Fruit fly (Drosophila melanogaster) whole organism, embryonic: ENCODE results near the gene drpr.

Experiments used
- B-H1 ChIP-seq: fragments of 200-800 bp; sonication (Bioruptor generic); IDR thresholded peaks from 3 replicates; pipeline ENCODE4 v1.3.6; 2022; ENCODE audit warnings: missing biosample characterization, missing genetic modification characterization
- Bdp1 ChIP-seq: fragments of 200-800 bp; sonication (Bioruptor generic); optimal IDR thresholded peaks from 3 replicates; lab custom pipeline; 2016; ENCODE audit warnings: missing biosample characterization, missing genetic modification characterization
- CG10979 ChIP-seq: fragments of 200-800 bp; sonication (Bioruptor generic); optimal IDR thresholded peaks from 2 replicates; lab custom pipeline; 2018; ENCODE audit warnings: missing biosample characterization, mild to moderate bottlenecking, missing genetic modification characterization, moderate library complexity
- CG11093 ChIP-seq: fragments of 200-800 bp; sonication (Bioruptor generic); IDR thresholded peaks from 3 replicates; pipeline ENCODE4 v1.3.6; 2022; ENCODE audit warnings: missing biosample characterization, missing genetic modification characterization
- CG11456 ChIP-seq: fragments of 200-800 bp; sonication (Bioruptor generic); IDR thresholded peaks from 3 replicates; pipeline ENCODE4 v1.3.6; 2022; ENCODE audit warnings: missing biosample characterization, missing genetic modification characterization
- CG12155 ChIP-seq: fragments of 200-800 bp; sonication (Bioruptor generic); optimal IDR thresholded peaks from 3 replicates; lab custom pipeline; 2016; ENCODE audit warnings: missing biosample characterization, missing genetic modification characterization
- CG13775 ChIP-seq: fragments of 200-800 bp; sonication (Bioruptor generic); optimal IDR thresholded peaks from 3 replicates; lab custom pipeline; 2017; ENCODE audit warnings: missing biosample characterization, mild to moderate bottlenecking, missing genetic modification characterization
- CG15073 ChIP-seq: fragments of 200-800 bp; sonication (Bioruptor generic); optimal IDR thresholded peaks from 2 replicates; lab custom pipeline; 2016; ENCODE audit warnings: missing biosample characterization, missing genetic modification characterization
- CG1602 ChIP-seq: fragments of 200-800 bp; sonication (Bioruptor generic); optimal IDR thresholded peaks from 3 replicates; lab custom pipeline; 2016; ENCODE audit warnings: missing biosample characterization, missing genetic modification characterization
- CG1603 ChIP-seq: fragments of 200-800 bp; sonication (Bioruptor generic); optimal IDR thresholded peaks from 2 replicates; lab custom pipeline; 2019; ENCODE audit warnings: missing biosample characterization, mild to moderate bottlenecking, missing genetic modification characterization, moderate library complexity
- CG17361 ChIP-seq: fragments of 200-800 bp; sonication (Bioruptor generic); IDR thresholded peaks from 3 replicates; pipeline ENCODE4 v1.3.6; 2022; ENCODE audit warnings: missing biosample characterization, missing genetic modification characterization
- CG2120 ChIP-seq: fragments of 200-800 bp; sonication (Bioruptor generic); optimal IDR thresholded peaks from 3 replicates; lab custom pipeline; 2016; ENCODE audit warnings: missing biosample characterization, missing genetic modification characterization
- CG2875 ChIP-seq: fragments of 200-800 bp; sonication (Bioruptor generic); optimal IDR thresholded peaks from 2 replicates; lab custom pipeline; 2017; ENCODE audit warnings: missing biosample characterization, mild to moderate bottlenecking, missing genetic modification characterization, missing genetic modification reagents
- CG3281 ChIP-seq: fragments of 200-800 bp; sonication (Bioruptor generic); optimal IDR thresholded peaks from 3 replicates; lab custom pipeline; 2017; ENCODE audit warnings: missing biosample characterization, mild to moderate bottlenecking, missing genetic modification characterization
- CG42726 ChIP-seq: fragments of 200-800 bp; sonication (Bioruptor generic); IDR thresholded peaks from 2 replicates; pipeline ENCODE4 v1.3.6; 2022; ENCODE audit warnings: missing biosample characterization, missing genetic modification characterization; ENCODE audit not compliant: partially characterized antibody
- CG4360 ChIP-seq: fragments of 200-800 bp; sonication (Bioruptor generic); IDR thresholded peaks from 2 replicates; pipeline ENCODE4 v1.3.6; 2022; ENCODE audit warnings: missing biosample characterization, missing genetic modification characterization
- CG4404 ChIP-seq: fragments of 200-800 bp; sonication (Bioruptor generic); IDR thresholded peaks from 2 replicates; pipeline ENCODE4 v1.3.6; 2022; ENCODE audit warnings: missing biosample characterization, missing genetic modification characterization
- CG4854 ChIP-seq: fragments of 200-800 bp; sonication (Bioruptor generic); optimal IDR thresholded peaks from 2 replicates; lab custom pipeline; 2016; ENCODE audit warnings: missing biosample characterization, missing genetic modification characterization, inconsistent platforms
- CG8478 ChIP-seq: fragments of >200 bp; optimal IDR thresholded peaks from 2 replicates; lab custom pipeline; 2018
- CG8944 ChIP-seq: fragments of 200-800 bp; sonication (Bioruptor generic); optimal IDR thresholded peaks from 3 replicates; lab custom pipeline; 2016; ENCODE audit warnings: missing biosample characterization, missing genetic modification characterization
- CG9797 ChIP-seq: fragments of 200-800 bp; sonication (Bioruptor generic); optimal IDR thresholded peaks from 3 replicates; lab custom pipeline; 2018; ENCODE audit warnings: missing biosample characterization, mild to moderate bottlenecking, missing genetic modification characterization
- D ChIP-seq, 2 experiments: fragments of 200-800 bp in 1 of 2; fragments of >200 bp in 1 of 2; sonication (Bioruptor generic) in 1 of 2; optimal IDR thresholded peaks; 2 replicates in 1 of 2; 3 replicates in 1 of 2; lab custom pipeline; 2017; ENCODE audit warnings: mild to moderate bottlenecking in 1 of 2, missing biosample characterization in 1 of 2, missing genetic modification characterization in 1 of 2, missing genetic modification reagents in 1 of 2
- Doc2 ChIP-seq: fragments of 200-800 bp; sonication (Bioruptor generic); IDR thresholded peaks from 2 replicates; pipeline ENCODE4 v1.3.6; 2022; ENCODE audit warnings: missing biosample characterization, missing genetic modification characterization
- Dp ChIP-seq: fragments of 200-800 bp; sonication (Bioruptor generic); optimal IDR thresholded peaks from 2 replicates; lab custom pipeline; 2018; ENCODE audit warnings: missing biosample characterization, mild to moderate bottlenecking, missing genetic modification characterization, moderate library complexity
- E2f2 ChIP-seq: fragments of 200-800 bp; sonication (Bioruptor generic); IDR thresholded peaks from 2 replicates; pipeline ENCODE4 v1.3.6; 2022; ENCODE audit warnings: missing biosample characterization, missing genetic modification characterization
- Fer3 ChIP-seq: fragments of 200-800 bp; sonication (Bioruptor generic); optimal IDR thresholded peaks from 2 replicates; lab custom pipeline; 2018; ENCODE audit warnings: missing biosample characterization, mild to moderate bottlenecking, missing genetic modification characterization, moderate library complexity
- H2.0 ChIP-seq: fragments of 200-800 bp; sonication (Bioruptor generic); IDR thresholded peaks from 2 replicates; pipeline ENCODE4 v1.3.6; 2022; ENCODE audit warnings: missing biosample characterization, missing genetic modification characterization
- HLH4C ChIP-seq: fragments of 200-800 bp; sonication (Bioruptor generic); IDR thresholded peaks from 3 replicates; pipeline ENCODE4 v1.3.6; 2022; ENCODE audit warnings: missing biosample characterization, missing genetic modification characterization; ENCODE audit not compliant: partially characterized antibody
- MBD-R2 ChIP-seq: fragments of 200-800 bp; sonication (Bioruptor generic); IDR thresholded peaks from 2 replicates; pipeline ENCODE4 v1.3.6; 2022; ENCODE audit warnings: missing biosample characterization, missing genetic modification characterization
- Mrtf ChIP-seq: fragments of 200-800 bp; sonication (Bioruptor generic); IDR thresholded peaks from 3 replicates; pipeline ENCODE4 v1.3.6; 2022; ENCODE audit warnings: missing biosample characterization, missing genetic modification characterization
- Myb ChIP-seq: fragments of 200-800 bp; sonication (Bioruptor generic); optimal IDR thresholded peaks from 2 replicates; lab custom pipeline; 2016; ENCODE audit warnings: missing biosample characterization, missing genetic modification characterization
- NC2α ChIP-seq: fragments of 200-800 bp; sonication (Bioruptor generic); optimal IDR thresholded peaks from 2 replicates; lab custom pipeline; 2016; ENCODE audit warnings: missing biosample characterization, missing genetic modification characterization
- Ptx1 ChIP-seq: fragments of 200-800 bp; sonication (Bioruptor generic); IDR thresholded peaks from 2 replicates; pipeline ENCODE4 v1.3.6; 2022; ENCODE audit warnings: missing biosample characterization, missing genetic modification characterization
- Six4 ChIP-seq: fragments of 200-800 bp; sonication (Bioruptor generic); optimal IDR thresholded peaks from 2 replicates; lab custom pipeline; 2016; ENCODE audit warnings: missing biosample characterization, missing genetic modification characterization
- Vsx1 ChIP-seq: fragments of 200-800 bp; sonication (Bioruptor generic); optimal IDR thresholded peaks from 2 replicates; lab custom pipeline; 2017; ENCODE audit warnings: missing biosample characterization, mild to moderate bottlenecking, missing genetic modification characterization, missing genetic modification reagents
- ara ChIP-seq: fragments of 200-800 bp; sonication (Bioruptor generic); IDR thresholded peaks from 2 replicates; pipeline ENCODE4 v1.3.6; 2022; ENCODE audit warnings: missing biosample characterization, missing genetic modification characterization
- ato ChIP-seq: fragments of 200-800 bp; sonication (Bioruptor generic); IDR thresholded peaks from 2 replicates; pipeline ENCODE4 v1.3.6; 2022; ENCODE audit warnings: missing biosample characterization, missing genetic modification characterization; ENCODE audit not compliant: partially characterized antibody
- bcd ChIP-seq: fragments of 200-800 bp; sonication (Bioruptor generic); optimal IDR thresholded peaks from 2 replicates; lab custom pipeline; 2017; ENCODE audit warnings: missing biosample characterization, mild to moderate bottlenecking, missing genetic modification characterization
- crol ChIP-seq: fragments of 200-800 bp; sonication (Bioruptor generic); IDR thresholded peaks from 2 replicates; pipeline ENCODE4 v1.3.6; 2022; ENCODE audit warnings: missing biosample characterization, missing genetic modification characterization
- fu2 ChIP-seq: fragments of 200-800 bp; sonication (Bioruptor generic); optimal IDR thresholded peaks from 2 replicates; lab custom pipeline; 2016; ENCODE audit warnings: missing biosample characterization, missing genetic modification characterization
- grau ChIP-seq: fragments of 200-800 bp; optimal IDR thresholded peaks from 3 replicates; lab custom pipeline; 2019; ENCODE audit warnings: missing biosample characterization, mild to moderate bottlenecking, missing genetic modification characterization, moderate library complexity
- gsb-n ChIP-seq: fragments of 200-800 bp; sonication (Bioruptor generic); optimal IDR thresholded peaks from 3 replicates; lab custom pipeline; 2018; ENCODE audit warnings: missing biosample characterization, mild to moderate bottlenecking, missing genetic modification characterization
- ham ChIP-seq: fragments of 200-800 bp; sonication (Bioruptor generic); IDR thresholded peaks from 2 replicates; pipeline ENCODE4 v1.3.6; 2022; ENCODE audit warnings: missing biosample characterization, missing genetic modification characterization
- kni ChIP-seq: fragments of 200-800 bp; sonication (Bioruptor generic); optimal IDR thresholded peaks from 3 replicates; lab custom pipeline; 2017; ENCODE audit warnings: mild to moderate bottlenecking, missing biosample characterization, missing genetic modification reagents, missing genetic modification characterization
- phol ChIP-seq: fragments of 200-800 bp; sonication (Bioruptor generic); optimal IDR thresholded peaks from 3 replicates; lab custom pipeline; 2018; ENCODE audit warnings: missing biosample characterization, mild to moderate bottlenecking, missing genetic modification characterization, moderate library complexity
- prd ChIP-seq, 3 experiments: fragments of >200 bp in 2 of 3; fragments of 200-800 bp in 1 of 3; sonication (Bioruptor generic) in 1 of 3; optimal IDR thresholded peaks in 2 of 3; IDR thresholded peaks in 1 of 3; 2 replicates in 2 of 3; 3 replicates in 1 of 3; pipeline versions ENCODE4 v1.3.6 to Lab custom; 2017 to 2022; ENCODE audit warnings: missing biosample characterization in 1 of 3, missing genetic modification characterization in 1 of 3
- sob ChIP-seq: fragments of 200-800 bp; sonication (Bioruptor generic); IDR thresholded peaks from 2 replicates; pipeline ENCODE4 v1.3.6; 2022; ENCODE audit warnings: missing biosample characterization, missing genetic modification characterization
- toy ChIP-seq: fragments of 200-800 bp; sonication (Bioruptor generic); IDR thresholded peaks from 2 replicates; pipeline ENCODE4 v1.3.6; 2022; ENCODE audit warnings: missing biosample characterization, missing genetic modification characterization
- unpg ChIP-seq: fragments of 200-800 bp; sonication (Bioruptor generic); optimal IDR thresholded peaks from 3 replicates; lab custom pipeline; 2018; ENCODE audit warnings: missing biosample characterization, mild to moderate bottlenecking, missing genetic modification characterization, moderate library complexity
- vfl ChIP-seq: fragments of 200-800 bp; sonication (Bioruptor generic); optimal IDR thresholded peaks from 2 replicates; lab custom pipeline; 2016; ENCODE audit warnings: missing biosample characterization, missing genetic modification characterization

drpr gene

dm6 chr3L:1690727-1691413 is 40.0 kb downstream of the drpr start (continued):
- TF ChIP-seq CG17361 (GFP tag; lab: Robert Waterston, UW), result peak; percentile 42; the same call in 1 of the 3 replicates
- no peak for TF ChIP-seq ato (GFP tag; lab: Robert Waterston, UW)
- TF ChIP-seq Ptx1 (GFP tag; lab: Robert Waterston, UW), result peak; percentile 29
- TF ChIP-seq CG2120 (GFP tag; lab: Kevin White, UChicago), result no peak
- TF ChIP-seq fu2 (GFP tag; lab: Kevin White, UChicago), result no peak
- no peak for TF ChIP-seq CG12155 (GFP tag; lab: Kevin White, UChicago)
- no peak for TF ChIP-seq NC2α (GFP tag; lab: Kevin White, UChicago)
- no peak for TF ChIP-seq Fer3
- TF ChIP-seq vfl (GFP tag; lab: Kevin White, UChicago), result no peak
- TF ChIP-seq CG1602 (GFP tag; lab: Kevin White, UChicago), result no peak
- TF ChIP-seq CG42726 (GFP tag; lab: Robert Waterston, UW), result no peak
- TF ChIP-seq bcd (GFP tag; lab: Kevin White, UChicago), result peak; percentile 12
- no peak for TF ChIP-seq CG9797 (GFP tag; lab: Kevin White, UChicago)
- TF ChIP-seq Mrtf (GFP tag; lab: Robert Waterston, UW), result no peak
- no peak for TF ChIP-seq CG15073 (GFP tag; lab: Kevin White, UChicago)
- no peak for TF ChIP-seq HLH4C (GFP tag; lab: Robert Waterston, UW)
- no peak for TF ChIP-seq CG11093
- no peak for TF ChIP-seq grau (tag; lab: Kevin White, UChicago)
- TF ChIP-seq CG1603 (tag; lab: Kevin White, UChicago), result peak; percentile 23
- no peak for TF ChIP-seq CG4360 (GFP tag; lab: Robert Waterston, UW)
- TF ChIP-seq CG4854 (GFP tag; lab: Kevin White, UChicago), result no peak
- TF ChIP-seq D (optimal IDR thresholded peaks at IDR 0.05; lab: Kevin White, UChicago), result no peak
- TF ChIP-seq D (GFP tag; optimal IDR thresholded peaks at IDR 0.05; lab: Kevin White, UChicago), result peak; percentile 50
- peak; percentile 68 for TF ChIP-seq CG2875 (GFP tag; lab: Kevin White, UChicago)
- TF ChIP-seq gsb-n, result no peak
- no peak for TF ChIP-seq ham (GFP tag; lab: Robert Waterston, UW)
- peak; percentile 46 for TF ChIP-seq Vsx1
- TF ChIP-seq E2f2 (GFP tag; lab: Robert Waterston, UW), result no peak
- TF ChIP-seq Six4, result no peak
- no peak for TF ChIP-seq Myb (GFP tag; lab: Kevin White, UChicago)
- no peak for TF ChIP-seq ara
- peak; percentile 74 for TF ChIP-seq kni
- TF ChIP-seq H2.0, result peak; percentile 36
- TF ChIP-seq sob (GFP tag; lab: Robert Waterston, UW), result 0 out of 2 replicates have a peak, but pooled peaks have one; percentile 10
- peak; percentile 67 for TF ChIP-seq CG10979
- no peak for TF ChIP-seq CG13775 (GFP tag; lab: Kevin White, UChicago)
- no peak for TF ChIP-seq Dp
- peak; percentile 44 for TF ChIP-seq crol
- TF ChIP-seq CG11456 (GFP tag; lab: Robert Waterston, UW), result no peak
- TF ChIP-seq B-H1 (GFP tag; lab: Robert Waterston, UW), result no peak; the same call in 2 of the 3 replicates
- TF ChIP-seq prd (optimal IDR thresholded peaks at IDR 0.05; lab: Kevin White, UChicago), result no peak
- TF ChIP-seq prd (GFP tag; IDR thresholded peaks at IDR 0.05; lab: Robert Waterston, UW), result peak; percentile 65; the same call in 2 of the 3 replicates
- TF ChIP-seq MBD-R2, result no peak
- TF ChIP-seq CG8478 (lab: Kevin White, UChicago), result no peak
- TF ChIP-seq CG8944 (GFP tag; lab: Kevin White, UChicago), result peak; percentile 8
- no peak for TF ChIP-seq toy
- TF ChIP-seq unpg (GFP tag; lab: Kevin White, UChicago), result no peak
- TF ChIP-seq phol (tag; lab: Kevin White, UChicago), result peak; percentile 54
- peak; percentile 8 for TF ChIP-seq Bdp1
- no peak for TF ChIP-seq CG4404
- no peak for TF ChIP-seq CG3281
- no peak for TF ChIP-seq Doc2 (GFP tag; lab: Robert Waterston, UW)
